Worm (Caenorhabditis elegans) whole organism, mixed stage, embryonic: ENCODE results near the gene clec-83.

Experiments used
- mab-5 ChIP-seq: fragments of 150-350 bp; optimal IDR thresholded peaks from 2 replicates; lab custom pipeline; 2014; ENCODE audit warnings: missing biosample characterization, missing genetic modification characterization
- unc-62 ChIP-seq: fragments of 150-350 bp; optimal IDR thresholded peaks from 2 replicates; lab custom pipeline; 2014; ENCODE audit warnings: missing biosample characterization, missing genetic modification reagents, missing genetic modification characterization

DNA sequence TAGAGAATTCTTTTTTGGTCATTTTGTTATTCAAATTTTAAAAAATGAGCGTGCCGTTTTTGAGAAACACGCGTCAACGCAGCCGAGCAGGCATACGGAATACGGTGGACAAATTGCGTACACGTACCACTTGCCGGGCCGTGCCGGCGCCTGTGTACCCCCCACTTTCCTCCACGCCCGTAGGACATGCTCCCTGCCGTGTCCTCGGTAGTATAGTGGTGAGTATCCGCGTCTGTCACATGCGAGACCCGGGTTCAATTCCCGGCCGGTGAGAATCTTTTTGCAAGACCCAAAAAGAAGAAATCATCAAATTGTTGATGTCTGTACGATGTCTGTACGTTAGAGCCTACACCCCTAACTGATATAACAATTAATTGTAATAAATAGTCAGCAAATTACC is 33.1 kb downstream of the clec-83 start:
- TF ChIP-seq unc-62 (GFP tag; lab: Kevin White, UChicago) (no peak), mab-5 (tag; lab: Kevin White, UChicago) (no peak)
